Worm (Caenorhabditis elegans): ENCODE results near the gene sti-1.

Gene sti-1

ce11 chrV:782432-782831, 9.1 kb downstream of the sti-1 start, which contains the start of gene srab-16:
TSS of gene srab-16 (plus strand) at chrV:782732.
- TF ChIP-seq cog-1 (tag; optimal IDR thresholded peaks at IDR 0.05) (no peak), flt-1 (GFP tag; IDR thresholded peaks at IDR 0.05) (no peak), med-1 (GFP tag; optimal IDR thresholded peaks at IDR 0.05; ENCODE audit: insufficient read depth) (no peak), klf-2 (GFP tag; conservative IDR thresholded peaks at IDR 0.05) (no peak), tab-1 (GFP tag; IDR thresholded peaks at IDR 0.05) (no peak), ref-1 (GFP tag; conservative IDR thresholded peaks at IDR 0.05) (no peak), T22C8.4 (GFP tag; IDR thresholded peaks at IDR 0.05) (no peak), ztf-23 (GFP tag; IDR thresholded peaks at IDR 0.05) (no peak), ztf-29 (GFP tag; IDR thresholded peaks at IDR 0.05) (no peak)

DNA sequence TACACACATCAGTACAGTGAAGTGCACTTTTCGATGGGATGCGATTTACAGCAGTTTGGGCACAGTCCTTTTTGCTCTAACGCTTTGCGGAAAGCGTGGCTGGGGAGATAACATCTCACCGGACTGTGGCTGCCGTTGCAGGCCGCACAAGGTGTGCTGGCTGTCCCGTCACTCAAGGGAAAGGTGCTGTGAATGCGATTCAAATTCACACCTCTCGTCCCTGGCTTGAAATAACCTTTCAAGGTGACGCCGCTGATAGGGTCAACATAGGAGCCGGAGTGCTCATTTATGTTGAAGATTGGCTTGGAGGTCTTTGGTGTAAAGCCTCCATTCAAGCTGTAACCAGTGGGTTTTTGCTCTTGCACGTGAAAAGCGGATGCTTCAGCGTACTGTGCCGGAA, 20.8 kb downstream of the sti-1 start:
- TF ChIP-seq ztf-23 (GFP tag; IDR thresholded peaks at IDR 0.05) (no peak), ztf-29 (GFP tag; IDR thresholded peaks at IDR 0.05) (no peak), med-1 (GFP tag; optimal IDR thresholded peaks at IDR 0.05; ENCODE audit: insufficient read depth) (no peak), ref-1 (GFP tag; conservative IDR thresholded peaks at IDR 0.05) (no peak), tab-1 (GFP tag; IDR thresholded peaks at IDR 0.05) (no peak), T22C8.4 (GFP tag; IDR thresholded peaks at IDR 0.05) (no peak), klf-2 (GFP tag; conservative IDR thresholded peaks at IDR 0.05) (no peak)

DNA sequence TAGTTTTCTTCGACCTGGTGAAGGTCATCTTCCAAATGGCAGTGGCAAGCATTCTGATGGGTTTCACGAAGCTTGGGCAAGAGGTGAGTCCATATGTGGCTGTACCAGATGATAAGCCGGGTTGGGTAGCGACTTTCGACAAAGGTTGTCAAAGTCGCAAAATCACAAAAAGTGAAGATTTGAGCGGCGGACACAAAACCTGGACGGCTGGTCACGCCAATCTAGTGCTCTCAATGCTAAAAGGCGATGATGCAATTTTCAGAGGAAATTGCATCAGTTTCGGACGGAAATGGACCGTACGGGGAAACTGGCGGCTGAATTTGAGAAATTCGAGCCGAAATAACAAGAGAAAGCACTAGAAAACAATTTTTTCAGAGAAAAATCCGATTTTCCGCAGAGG, 23.9 kb downstream of the sti-1 start:
- TF ChIP-seq klf-2 (GFP tag; conservative IDR thresholded peaks at IDR 0.05) = no peak
- TF ChIP-seq flt-1 (GFP tag; IDR thresholded peaks at IDR 0.05) = no peak
- TF ChIP-seq tab-1 (GFP tag; IDR thresholded peaks at IDR 0.05) = no peak
- no peak for TF ChIP-seq ref-1 (GFP tag; conservative IDR thresholded peaks at IDR 0.05)
- no peak for TF ChIP-seq ztf-23 (GFP tag; IDR thresholded peaks at IDR 0.05)
- no peak for TF ChIP-seq ztf-29 (GFP tag; IDR thresholded peaks at IDR 0.05)

ce11 chrV:800271-800670, 27.0 kb downstream of the sti-1 start:
- TF ChIP-seq flt-1 (GFP tag; IDR thresholded peaks at IDR 0.05) = no peak
- TF ChIP-seq med-1 (GFP tag; optimal IDR thresholded peaks at IDR 0.05; ENCODE audit: insufficient read depth) = no peak
- TF ChIP-seq ztf-23 (GFP tag; IDR thresholded peaks at IDR 0.05) = no peak
- no peak for TF ChIP-seq cog-1 (tag; optimal IDR thresholded peaks at IDR 0.05)
- TF ChIP-seq ref-1 (GFP tag; conservative IDR thresholded peaks at IDR 0.05) = no peak
- no peak for TF ChIP-seq ztf-29 (GFP tag; IDR thresholded peaks at IDR 0.05)
- TF ChIP-seq T22C8.4 (GFP tag; IDR thresholded peaks at IDR 0.05) = no peak
- no peak for TF ChIP-seq tab-1 (GFP tag; IDR thresholded peaks at IDR 0.05)
- TF ChIP-seq klf-2 (GFP tag; conservative IDR thresholded peaks at IDR 0.05) = no peak

DNA sequence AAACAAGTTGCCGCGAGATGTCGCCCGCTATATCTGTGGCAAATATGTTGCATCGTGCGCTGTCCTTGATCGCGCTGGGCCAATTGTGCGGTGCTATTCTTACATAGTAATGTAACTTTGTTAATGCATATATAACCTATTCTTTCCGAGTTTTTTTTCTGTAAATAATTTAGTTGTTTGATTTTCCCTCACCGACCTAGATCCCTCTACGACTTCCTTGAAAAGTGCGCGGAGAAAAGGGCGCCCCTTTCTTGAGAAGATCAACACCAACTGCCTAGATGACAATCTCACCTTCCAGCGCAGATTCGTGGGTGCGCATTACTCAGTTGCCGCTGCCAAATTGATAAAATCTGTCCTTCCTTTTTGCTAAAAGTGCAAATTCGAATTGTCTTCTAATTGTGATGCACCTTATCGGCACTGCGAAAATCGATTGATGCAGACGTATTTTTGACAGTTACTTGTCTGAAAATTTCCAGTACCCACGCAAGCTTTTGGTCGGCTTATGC, 28.3 kb downstream of the sti-1 start:
- TF ChIP-seq flt-1 (GFP tag; IDR thresholded peaks at IDR 0.05) (no peak), klf-2 (GFP tag; conservative IDR thresholded peaks at IDR 0.05) (no peak), T22C8.4 (GFP tag; IDR thresholded peaks at IDR 0.05) (no peak), med-1 (GFP tag; optimal IDR thresholded peaks at IDR 0.05; ENCODE audit: insufficient read depth) (no peak), tab-1 (GFP tag; IDR thresholded peaks at IDR 0.05) (no peak), ztf-23 (GFP tag; IDR thresholded peaks at IDR 0.05) (no peak), ztf-29 (GFP tag; IDR thresholded peaks at IDR 0.05) (no peak), cog-1 (tag; optimal IDR thresholded peaks at IDR 0.05) (no peak), ref-1 (GFP tag; conservative IDR thresholded peaks at IDR 0.05) (no peak)

DNA sequence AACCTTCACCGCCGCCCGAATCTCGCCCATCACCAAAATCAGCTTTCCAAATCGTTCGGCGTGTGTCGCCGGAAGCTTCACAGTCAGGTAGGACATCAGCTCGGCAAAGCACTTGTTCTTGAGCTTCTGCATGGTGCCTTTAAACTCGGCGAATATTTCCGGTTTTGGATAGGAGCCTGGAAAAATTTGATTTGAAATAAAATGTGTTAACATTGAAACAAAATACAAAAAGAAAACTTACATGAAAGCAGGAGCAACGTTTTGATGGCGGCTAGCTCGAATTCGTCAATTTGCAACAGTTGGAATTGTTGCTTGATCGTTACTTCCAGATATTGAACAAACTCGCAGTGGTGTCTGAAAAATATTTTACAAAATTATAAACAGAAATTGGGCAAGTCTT, 29.4 kb downstream of the sti-1 start:
- no peak for TF ChIP-seq T22C8.4 (GFP tag; IDR thresholded peaks at IDR 0.05)
- no peak for TF ChIP-seq ztf-23 (GFP tag; IDR thresholded peaks at IDR 0.05)
- TF ChIP-seq flt-1 (GFP tag; IDR thresholded peaks at IDR 0.05) = no peak
- no peak for TF ChIP-seq tab-1 (GFP tag; IDR thresholded peaks at IDR 0.05)
- no peak for TF ChIP-seq ref-1 (GFP tag; conservative IDR thresholded peaks at IDR 0.05)
- no peak for TF ChIP-seq med-1 (GFP tag; optimal IDR thresholded peaks at IDR 0.05; ENCODE audit: insufficient read depth)
- TF ChIP-seq ztf-29 (GFP tag; IDR thresholded peaks at IDR 0.05) = no peak
- TF ChIP-seq cog-1 (tag; optimal IDR thresholded peaks at IDR 0.05) = no peak

DNA sequence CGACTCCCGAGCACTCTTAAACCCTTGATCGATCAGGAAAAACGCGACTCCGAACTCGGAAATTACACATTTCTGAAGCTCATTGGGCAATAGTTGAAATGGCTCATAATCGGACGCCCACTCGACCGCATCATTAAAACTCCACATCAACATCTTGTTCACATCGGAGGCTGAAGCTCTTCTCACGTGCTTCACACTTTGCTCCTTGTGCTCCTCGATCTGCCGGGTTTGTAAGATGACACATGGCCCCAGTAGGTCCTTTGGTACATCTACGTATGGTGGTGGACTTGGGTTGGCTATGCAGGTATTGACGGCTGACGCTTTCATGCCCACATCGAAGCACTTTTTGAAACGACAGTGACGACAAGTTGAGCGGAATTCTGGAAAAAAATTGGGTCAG, 30.2 kb downstream of the sti-1 start:
- no peak for TF ChIP-seq ztf-23 (GFP tag; IDR thresholded peaks at IDR 0.05)
- TF ChIP-seq klf-2 (GFP tag; conservative IDR thresholded peaks at IDR 0.05) = no peak
- TF ChIP-seq T22C8.4 (GFP tag; IDR thresholded peaks at IDR 0.05) = no peak
- TF ChIP-seq tab-1 (GFP tag; IDR thresholded peaks at IDR 0.05) = no peak
- no peak for TF ChIP-seq cog-1 (tag; optimal IDR thresholded peaks at IDR 0.05)
- TF ChIP-seq flt-1 (GFP tag; IDR thresholded peaks at IDR 0.05) = no peak
- no peak for TF ChIP-seq ref-1 (GFP tag; conservative IDR thresholded peaks at IDR 0.05)
- no peak for TF ChIP-seq ztf-29 (GFP tag; IDR thresholded peaks at IDR 0.05)
- no peak for TF ChIP-seq med-1 (GFP tag; optimal IDR thresholded peaks at IDR 0.05; ENCODE audit: insufficient read depth)

DNA sequence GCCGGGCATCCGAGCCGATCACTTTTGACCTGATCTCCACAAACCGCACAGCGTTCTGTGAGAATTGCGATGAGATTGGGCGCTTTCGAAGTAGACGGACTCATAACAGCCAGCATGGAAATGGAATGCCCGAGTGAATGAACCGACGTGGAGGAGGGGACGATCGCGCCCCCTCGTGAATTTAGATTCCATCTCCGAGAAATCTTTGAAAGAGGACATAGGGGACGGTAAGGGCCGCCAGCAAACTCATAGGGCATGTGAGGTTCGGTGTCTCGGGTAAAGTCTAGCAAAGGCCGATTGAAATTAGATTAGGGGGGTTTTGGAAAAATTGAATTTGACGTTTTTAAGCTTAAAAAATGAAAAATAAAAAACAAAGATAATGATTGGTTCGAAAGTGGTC, 31.2 kb downstream of the sti-1 start, which contains the start of gene nhr-270:
Gene nhr-270 (minus strand): TSS at position 257 of the 400 bp plus-strand sequence.
- TF ChIP-seq med-1 (GFP tag; optimal IDR thresholded peaks at IDR 0.05; ENCODE audit: insufficient read depth) (no peak), T22C8.4 (GFP tag; IDR thresholded peaks at IDR 0.05) (no peak), ztf-29 (GFP tag; IDR thresholded peaks at IDR 0.05) (no peak), ref-1 (GFP tag; conservative IDR thresholded peaks at IDR 0.05) (no peak), cog-1 (tag; optimal IDR thresholded peaks at IDR 0.05) (no peak), klf-2 (GFP tag; conservative IDR thresholded peaks at IDR 0.05) (no peak), flt-1 (GFP tag; IDR thresholded peaks at IDR 0.05) (no peak), ztf-23 (GFP tag; IDR thresholded peaks at IDR 0.05) (no peak), tab-1 (GFP tag; IDR thresholded peaks at IDR 0.05) (no peak)

DNA sequence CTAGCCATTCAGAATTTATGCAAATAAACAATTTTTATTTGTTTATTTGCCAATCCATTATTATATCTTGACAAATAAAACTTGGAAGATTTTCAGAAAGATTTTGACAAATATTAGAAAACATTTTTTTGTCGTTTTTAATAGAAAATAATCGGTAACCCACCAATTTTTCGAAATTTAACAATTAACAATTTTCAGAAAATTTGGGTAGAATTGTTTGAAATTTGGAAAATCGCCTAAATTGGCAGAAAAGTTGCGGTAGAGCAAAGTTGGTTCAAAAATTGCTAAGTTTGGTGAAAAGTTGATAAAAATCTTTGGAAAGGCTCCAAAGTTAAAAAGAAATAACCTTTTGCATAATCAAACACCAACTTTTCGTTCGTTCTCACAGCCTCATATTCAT, 34.9 kb downstream of the sti-1 start:
- TF ChIP-seq ref-1 (GFP tag; conservative IDR thresholded peaks at IDR 0.05) (no peak), ztf-29 (GFP tag; IDR thresholded peaks at IDR 0.05) (no peak), ztf-23 (GFP tag; IDR thresholded peaks at IDR 0.05) (no peak), flt-1 (GFP tag; IDR thresholded peaks at IDR 0.05) (no peak), T22C8.4 (GFP tag; IDR thresholded peaks at IDR 0.05) (no peak), cog-1 (tag; optimal IDR thresholded peaks at IDR 0.05) (no peak), klf-2 (GFP tag; conservative IDR thresholded peaks at IDR 0.05) (no peak), tab-1 (GFP tag; IDR thresholded peaks at IDR 0.05) (no peak), med-1 (GFP tag; optimal IDR thresholded peaks at IDR 0.05; ENCODE audit: insufficient read depth) (no peak)
